Fruit fly (Drosophila melanogaster): ENCODE measurements around the gene mthl14.

mthl14 gene

DNA sequence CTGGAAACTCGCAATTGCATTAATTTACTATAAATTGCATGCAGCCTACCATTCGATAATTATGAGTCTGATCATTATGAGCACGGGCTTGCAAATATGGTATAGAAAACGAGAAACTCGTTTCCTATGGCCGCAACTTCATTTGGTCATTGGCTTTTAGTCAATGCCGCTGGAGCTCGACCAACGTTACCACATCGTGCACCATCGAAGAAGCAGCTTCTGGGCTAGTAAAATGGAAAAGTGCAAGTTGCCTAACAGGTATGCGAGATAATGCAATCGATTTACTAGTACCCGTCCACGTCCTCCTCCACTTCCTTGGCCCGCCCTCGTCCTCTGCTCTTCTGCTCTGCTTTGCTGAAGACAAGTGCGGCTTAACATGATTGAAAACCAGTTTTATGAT is 37.0 kb downstream of the mthl14 start:
- TF ChIP-seq Lpt (GFP tag; optimal IDR thresholded peaks at IDR 0.05) (peak; percentile 47), CG7368 (GFP tag; optimal IDR thresholded peaks at IDR 0.05) (no peak), CG6808 (GFP tag; optimal IDR thresholded peaks at IDR 0.05) (peak; percentile 5), ss (GFP tag; optimal IDR thresholded peaks at IDR 0.05) (peak in 1 of 2 experiments; percentile 48), Eip78C (GFP tag) (peak; percentile 50)

DNA sequence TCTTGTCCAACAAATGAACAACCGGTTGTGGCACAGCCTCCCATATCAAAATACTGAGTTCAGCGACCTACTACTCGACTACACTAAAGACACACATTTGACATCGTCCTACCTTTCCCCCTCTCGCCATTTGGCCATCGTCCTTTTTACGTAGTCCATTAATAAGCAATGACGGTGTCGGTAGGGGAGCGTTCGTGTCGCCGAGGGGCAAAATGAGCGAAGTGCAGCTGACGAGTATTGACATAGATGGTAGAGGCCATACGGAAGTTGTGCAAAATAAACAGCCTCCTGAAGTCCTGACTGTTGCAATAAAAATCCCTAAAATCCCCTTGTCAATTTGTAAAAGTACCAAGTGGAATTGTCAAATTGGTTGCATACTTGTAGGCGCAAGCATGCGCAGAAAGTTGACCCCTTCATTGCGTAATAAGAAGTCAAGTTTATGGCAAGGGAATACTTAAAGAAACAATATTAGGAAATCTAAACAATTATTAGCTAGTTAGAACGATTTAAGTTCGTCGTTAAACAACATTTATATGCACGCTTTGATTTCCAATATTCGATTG is 44.4 kb downstream of the mthl14 start:
- TF ChIP-seq CG6808 (GFP tag; optimal IDR thresholded peaks at IDR 0.05) (no peak), Ets96B (tag; optimal IDR thresholded peaks at IDR 0.05) (no peak), svp (GFP tag) (peak; percentile 98), vri (GFP tag; optimal IDR thresholded peaks at IDR 0.05) (peak; percentile 97), CG34406 (GFP tag; optimal IDR thresholded peaks at IDR 0.05) (no peak), CG15336 (GFP tag; IDR thresholded peaks at IDR 0.05) (no peak), CG10669 (GFP tag; optimal IDR thresholded peaks at IDR 0.05) (no peak), Eip78C (GFP tag) (peak; percentile 39), Met (GFP tag; optimal IDR thresholded peaks at IDR 0.05) (no peak), esn (GFP tag; optimal IDR thresholded peaks at IDR 0.05) (no peak), Eip75B (GFP tag; optimal IDR thresholded peaks at IDR 0.05) (no peak), CG7368 (GFP tag; optimal IDR thresholded peaks at IDR 0.05) (no peak)

DNA sequence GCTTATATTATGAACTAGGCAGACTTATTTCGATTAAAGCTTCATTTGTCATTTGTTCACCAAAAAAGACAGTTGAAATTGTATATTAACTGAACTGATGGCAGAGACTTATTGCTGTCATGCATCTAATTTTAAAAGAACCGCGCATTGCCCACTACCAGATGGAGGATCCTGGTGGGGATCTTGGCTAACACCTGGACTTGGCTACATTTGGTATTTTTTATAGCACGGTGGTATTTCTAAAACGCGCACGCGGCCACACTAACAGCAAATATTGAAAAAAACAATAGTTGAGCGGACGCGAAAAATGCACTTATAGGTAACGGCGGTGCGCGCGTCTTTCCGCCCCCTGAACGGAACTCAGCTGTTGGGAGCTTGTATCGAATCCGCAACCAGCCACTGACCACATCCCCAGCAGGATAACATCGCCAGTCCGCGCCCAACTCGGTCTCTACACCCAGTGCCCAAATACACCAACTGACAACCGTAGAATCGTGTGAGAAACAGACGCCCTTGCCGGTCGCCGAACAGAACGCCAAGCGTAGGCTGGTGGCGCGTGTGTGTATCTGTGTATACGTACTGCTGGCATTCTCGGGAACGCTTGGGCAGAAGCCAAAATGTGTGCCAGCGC is 45.0 kb downstream of the mthl14 start:
- TF ChIP-seq CG6854 (GFP tag; optimal IDR thresholded peaks at IDR 0.05) (peak; percentile 38), CG10631 (GFP tag; optimal IDR thresholded peaks at IDR 0.05) (no peak), vri (GFP tag; optimal IDR thresholded peaks at IDR 0.05) (peak; percentile 52), svp (GFP tag) (peak; percentile 31), dsx (GFP tag; optimal IDR thresholded peaks at IDR 0.05; ENCODE audit: poor library complexity, severe bottlenecking) (peak; percentile 24), pdm3 (GFP tag; optimal IDR thresholded peaks at IDR 0.05) (no peak), CG32006 (GFP tag; optimal IDR thresholded peaks at IDR 0.05) (no peak), CG6808 (GFP tag; optimal IDR thresholded peaks at IDR 0.05) (no peak), CG6163 (GFP tag; IDR thresholded peaks at IDR 0.05) (0 out of 3 replicates have a peak, but pooled peaks have one; percentile 35), ss (GFP tag; optimal IDR thresholded peaks at IDR 0.05) (peak in 1 of 2 experiments; percentile 26), esn (GFP tag; optimal IDR thresholded peaks at IDR 0.05) (peak; percentile 15), CG6276 (GFP tag; optimal IDR thresholded peaks at IDR 0.05) (no peak), acj6 (GFP tag; optimal IDR thresholded peaks at IDR 0.05) (no peak), CG8119 (GFP tag; IDR thresholded peaks at IDR 0.05) (no peak; the same call in 2 of the 3 replicates), fkh (GFP tag; optimal IDR thresholded peaks at IDR 0.05) (peak; percentile 100), cyc (GFP tag; optimal IDR thresholded peaks at IDR 0.05) (no peak), Sox102F (GFP tag; optimal IDR thresholded peaks at IDR 0.05) (no peak), CG34406 (GFP tag; optimal IDR thresholded peaks at IDR 0.05) (no peak), OdsH (GFP tag; optimal IDR thresholded peaks at IDR 0.05) (no peak), CG15336 (GFP tag; IDR thresholded peaks at IDR 0.05) (peak; percentile 11; the same call in 1 of the 2 replicates), Blimp-1 (GFP tag; optimal IDR thresholded peaks at IDR 0.05) (no peak), CG1621 (tag; optimal IDR thresholded peaks at IDR 0.05) (peak; percentile 55), CG3032 (tag; optimal IDR thresholded peaks at IDR 0.05) (peak; percentile 11), Hr38 (GFP tag; optimal IDR thresholded peaks at IDR 0.05) (no peak)

DNA sequence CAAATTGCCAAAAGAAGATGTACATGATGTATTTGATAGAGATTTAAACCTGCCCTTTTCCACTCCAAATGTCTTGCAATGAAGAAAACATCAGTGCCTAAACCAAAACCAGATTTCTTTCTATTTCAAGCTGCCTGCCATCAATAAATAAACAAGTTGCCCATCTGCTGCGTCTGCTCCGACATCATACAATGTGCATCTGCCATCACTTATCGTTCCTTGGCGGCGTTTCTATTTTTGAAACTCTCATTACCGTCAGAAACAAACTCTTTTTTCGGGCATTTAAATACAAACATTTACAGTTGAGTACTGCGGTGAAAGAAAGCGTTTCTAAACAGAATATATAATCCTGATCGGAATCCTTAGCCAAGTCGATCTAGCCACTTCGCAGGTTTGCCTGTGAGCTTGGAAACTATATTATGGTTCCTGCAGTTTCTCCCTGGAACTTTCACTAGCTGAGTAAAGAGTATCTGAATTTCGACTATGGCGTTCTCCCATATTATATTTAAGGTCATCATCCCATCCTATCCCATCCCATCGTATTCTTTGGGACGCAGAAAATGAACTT is 47.6 kb downstream of the mthl14 start:
- TF ChIP-seq CG6163 (GFP tag; IDR thresholded peaks at IDR 0.05), result no peak
- no peak for TF ChIP-seq OdsH (GFP tag; optimal IDR thresholded peaks at IDR 0.05)
- no peak for TF ChIP-seq eg (GFP tag; IDR thresholded peaks at IDR 0.05)
- TF ChIP-seq fd85E (GFP tag; optimal IDR thresholded peaks at IDR 0.05), result no peak
- no peak for TF ChIP-seq dsx (GFP tag; optimal IDR thresholded peaks at IDR 0.05; ENCODE audit: poor library complexity, severe bottlenecking)
- peak; percentile 17 for TF ChIP-seq CG6808 (GFP tag; optimal IDR thresholded peaks at IDR 0.05)
- peak; percentile 4 for TF ChIP-seq CG10631 (GFP tag; optimal IDR thresholded peaks at IDR 0.05)
- TF ChIP-seq Eip78C (GFP tag), result peak; percentile 61
- no peak for TF ChIP-seq CG1621 (tag; optimal IDR thresholded peaks at IDR 0.05)
- no peak for TF ChIP-seq pdm3 (GFP tag; optimal IDR thresholded peaks at IDR 0.05)
- TF ChIP-seq Gug (GFP tag; IDR thresholded peaks at IDR 0.05), result no peak
- TF ChIP-seq CG8119 (GFP tag; IDR thresholded peaks at IDR 0.05), result no peak
- no peak for TF ChIP-seq CG34406 (GFP tag; optimal IDR thresholded peaks at IDR 0.05)
- TF ChIP-seq Lpt (GFP tag; optimal IDR thresholded peaks at IDR 0.05), result no peak
- TF ChIP-seq CG6792 (GFP tag; optimal IDR thresholded peaks at IDR 0.05), result no peak
- no peak for TF ChIP-seq CG31627 (GFP tag; optimal IDR thresholded peaks at IDR 0.05)
- no peak for TF ChIP-seq fkh (GFP tag; optimal IDR thresholded peaks at IDR 0.05)
- no peak for TF ChIP-seq CG8319 (GFP tag; optimal IDR thresholded peaks at IDR 0.05)
- no peak for TF ChIP-seq fd59A (GFP tag; optimal IDR thresholded peaks at IDR 0.05)
- TF ChIP-seq CG3919 (GFP tag; optimal IDR thresholded peaks at IDR 0.05), result peak; percentile 24
- TF ChIP-seq Smox (GFP tag; optimal IDR thresholded peaks at IDR 0.05), result no peak
- TF ChIP-seq Hr38 (GFP tag; optimal IDR thresholded peaks at IDR 0.05), result no peak
- TF ChIP-seq Eip93F (GFP tag; optimal IDR thresholded peaks at IDR 0.05), result no peak
- TF ChIP-seq Sox14 (GFP tag; optimal IDR thresholded peaks at IDR 0.05), result no peak
